Fruit fly (Drosophila melanogaster) whole organism: ENCODE measurements around the gene Trim9.

ENCODE experiments used
- CG8478 ChIP-seq: fragments of >200 bp; optimal IDR thresholded peaks from 2 replicates; lab custom pipeline; 2018; ENCODE audit warnings: inconsistent platforms
- Dll ChIP-seq: fragments of >200 bp; optimal IDR thresholded peaks from 2 replicates; lab custom pipeline; 2017
- EcR ChIP-seq, 2 experiments: fragments of >200 bp; optimal IDR thresholded peaks; 2 replicates each; lab custom pipeline; 2017; ENCODE audit warnings: missing biosample characterization in 2 of 2, missing genetic modification characterization in 2 of 2, missing genetic modification reagents in 2 of 2
- pan ChIP-seq: fragments of >200 bp; optimal IDR thresholded peaks from 2 replicates; lab custom pipeline; 2017
- psq ChIP-seq: fragments of >200 bp; optimal IDR thresholded peaks from 2 replicates; lab custom pipeline; 2017
- usp ChIP-seq: fragments of >200 bp; optimal IDR thresholded peaks from 2 replicates; lab custom pipeline; 2017; ENCODE audit warnings: missing biosample characterization, missing genetic modification characterization, mixed read lengths

The Trim9 gene

dm6 chr2L:10657981-10658380 is 113.3 kb downstream of the Trim9 start, which contains the start of gene CG45690:
Gene CG45690 (plus strand): TSS chr2L:10658281.
- no peak for TF ChIP-seq CG8478 (lab: Kevin White, UChicago)
- TF ChIP-seq pan (lab: Kevin White, UChicago), result no peak
- TF ChIP-seq EcR (GFP tag; optimal IDR thresholded peaks at IDR 0.05; lab: Kevin White, UChicago), result no peak
- TF ChIP-seq Dll (lab: Kevin White, UChicago), result no peak
- no peak for TF ChIP-seq usp (GFP tag; lab: Kevin White, UChicago)
- no peak for TF ChIP-seq psq (lab: Kevin White, UChicago)

dm6 chr2L:10661490-10662240 is 117.0 kb downstream of the Trim9 start, which contains the start of gene CG31871:
Gene CG31871 (plus strand): TSS chr2L:10662081.
- TF ChIP-seq EcR (GFP tag; optimal IDR thresholded peaks at IDR 0.05; lab: Kevin White, UChicago), result no peak
- no peak for TF ChIP-seq psq (lab: Kevin White, UChicago)
- TF ChIP-seq Dll (lab: Kevin White, UChicago), result no peak
- TF ChIP-seq usp (GFP tag; lab: Kevin White, UChicago), result no peak
- no peak for TF ChIP-seq pan (lab: Kevin White, UChicago)
- no peak for TF ChIP-seq CG8478 (lab: Kevin White, UChicago)

- TF ChIP-seq EcR (GFP tag; optimal IDR thresholded peaks at IDR 0.05; lab: Kevin White, UChicago), result no peak
- no peak for TF ChIP-seq pan (lab: Kevin White, UChicago)
- no peak for TF ChIP-seq CG8478 (lab: Kevin White, UChicago)
- no peak for TF ChIP-seq psq (lab: Kevin White, UChicago)
- TF ChIP-seq usp (GFP tag; lab: Kevin White, UChicago), result no peak
These were observed 120.9 kb downstream of the Trim9 start for dm6 chr2L:10665603-10666002.

- TF ChIP-seq Dll (lab: Kevin White, UChicago), result no peak
- no peak for TF ChIP-seq CG8478 (lab: Kevin White, UChicago)
- TF ChIP-seq usp (GFP tag; lab: Kevin White, UChicago), result no peak
- no peak for TF ChIP-seq psq (lab: Kevin White, UChicago)
These were observed 126.8 kb downstream of the Trim9 start for dm6 chr2L:10671530-10671929.

dm6 chr2L:10672989-10673388 is 128.3 kb downstream of the Trim9 start:
- no peak for TF ChIP-seq EcR (GFP tag; optimal IDR thresholded peaks at IDR 0.05; lab: Kevin White, UChicago)
- no peak for TF ChIP-seq pan (lab: Kevin White, UChicago)
- TF ChIP-seq usp (GFP tag; lab: Kevin White, UChicago), result no peak
- TF ChIP-seq Dll (lab: Kevin White, UChicago), result no peak
- TF ChIP-seq psq (lab: Kevin White, UChicago), result no peak
- no peak for TF ChIP-seq CG8478 (lab: Kevin White, UChicago)

- no peak for TF ChIP-seq Dll (lab: Kevin White, UChicago)
- TF ChIP-seq pan (lab: Kevin White, UChicago), result no peak
- no peak for TF ChIP-seq usp (GFP tag; lab: Kevin White, UChicago)
- TF ChIP-seq CG8478 (lab: Kevin White, UChicago), result no peak
- TF ChIP-seq EcR (GFP tag; optimal IDR thresholded peaks at IDR 0.05; lab: Kevin White, UChicago), result no peak
- TF ChIP-seq psq (lab: Kevin White, UChicago), result no peak
These were observed 132.4 kb downstream of the Trim9 start, which contains the start of gene CG17104 for dm6 chr2L:10676933-10677714. Gene CG17104 (plus strand): TSS chr2L:10677198.
